Fruit fly (Drosophila melanogaster) whole organism, embryonic: ENCODE results near the gene CG13962.

Experiments used
- B-H1 ChIP-seq: fragments of 200-800 bp; sonication (Bioruptor generic); IDR thresholded peaks from 3 replicates; pipeline ENCODE4 v1.3.6; 2022; ENCODE audit warnings: missing biosample characterization, missing genetic modification characterization
- Blimp-1 ChIP-seq: fragments of 200-800 bp; sonication (Bioruptor generic); optimal IDR thresholded peaks from 3 replicates; lab custom pipeline; 2018; ENCODE audit warnings: missing biosample characterization, missing genetic modification characterization, mild to moderate bottlenecking, moderate library complexity, missing genetic modification reagents
- CG11504 ChIP-seq: fragments of 200-800 bp; sonication (Bioruptor generic); optimal IDR thresholded peaks from 3 replicates; lab custom pipeline; 2019; ENCODE audit warnings: missing biosample characterization, mild to moderate bottlenecking, missing genetic modification characterization, moderate library complexity
- CG12744 ChIP-seq: fragments of 200-800 bp; sonication (Bioruptor generic); optimal IDR thresholded peaks from 2 replicates; lab custom pipeline; 2016; ENCODE audit warnings: missing biosample characterization, missing genetic modification characterization
- CG12769 ChIP-seq: fragments of 200-800 bp; sonication (Bioruptor generic); optimal IDR thresholded peaks from 2 replicates; lab custom pipeline; 2019; ENCODE audit warnings: missing biosample characterization, mild to moderate bottlenecking, missing genetic modification characterization, moderate library complexity
- CG13287 ChIP-seq: fragments of 200-800 bp; sonication (Bioruptor generic); IDR thresholded peaks from 2 replicates; pipeline ENCODE4 v1.3.6; 2022; ENCODE audit warnings: missing biosample characterization, missing genetic modification characterization; ENCODE audit not compliant: partially characterized antibody
- CG13894 ChIP-seq: fragments of 200-800 bp; sonication (Bioruptor generic); optimal IDR thresholded peaks from 3 replicates; lab custom pipeline; 2018; ENCODE audit warnings: missing biosample characterization, mild to moderate bottlenecking, missing genetic modification characterization, moderate library complexity
- CG16863 ChIP-seq: fragments of 200-800 bp; sonication (Bioruptor generic); optimal IDR thresholded peaks from 3 replicates; lab custom pipeline; 2016; ENCODE audit warnings: missing biosample characterization, missing genetic modification characterization
- CG17359 ChIP-seq: fragments of 200-800 bp; sonication (Bioruptor generic); optimal IDR thresholded peaks from 3 replicates; lab custom pipeline; 2018; ENCODE audit warnings: missing biosample characterization, mild to moderate bottlenecking, missing genetic modification characterization, moderate library complexity
- CG18262 ChIP-seq: fragments of 200-800 bp; optimal IDR thresholded peaks from 3 replicates; lab custom pipeline; 2019; ENCODE audit warnings: missing biosample characterization, mild to moderate bottlenecking, missing genetic modification characterization, moderate library complexity
- CG2712 ChIP-seq: fragments of 200-800 bp; optimal IDR thresholded peaks from 3 replicates; lab custom pipeline; 2019; ENCODE audit warnings: missing biosample characterization, mild to moderate bottlenecking, missing genetic modification characterization, moderate library complexity
- CG34376 ChIP-seq: fragments of 200-800 bp; sonication (Bioruptor generic); optimal IDR thresholded peaks from 2 replicates; lab custom pipeline; 2018; ENCODE audit warnings: missing biosample characterization, mild to moderate bottlenecking, missing genetic modification characterization
- CG4707 ChIP-seq: fragments of 200-800 bp; sonication (Bioruptor generic); optimal IDR thresholded peaks from 2 replicates; lab custom pipeline; 2018; ENCODE audit warnings: missing biosample characterization, mild to moderate bottlenecking, missing genetic modification characterization, moderate library complexity
- CG6689 ChIP-seq: fragments of 200-800 bp; sonication (Bioruptor generic); IDR thresholded peaks from 2 replicates; pipeline ENCODE4 v1.3.6; 2022; ENCODE audit warnings: missing biosample characterization, missing genetic modification characterization
- CG7839 ChIP-seq: fragments of 200-800 bp; sonication (Bioruptor generic); optimal IDR thresholded peaks from 3 replicates; lab custom pipeline; 2018; ENCODE audit warnings: missing biosample characterization, mild to moderate bottlenecking, missing genetic modification characterization, moderate library complexity
- CG8944 ChIP-seq: fragments of 200-800 bp; sonication (Bioruptor generic); optimal IDR thresholded peaks from 3 replicates; lab custom pipeline; 2016; ENCODE audit warnings: missing biosample characterization, missing genetic modification characterization
- CG9609 ChIP-seq: fragments of 200-800 bp; sonication (Bioruptor generic); optimal IDR thresholded peaks from 3 replicates; lab custom pipeline; 2016; ENCODE audit warnings: missing biosample characterization, missing genetic modification characterization
- CoRest ChIP-seq: fragments of 200-800 bp; sonication (Bioruptor generic); optimal IDR thresholded peaks from 3 replicates; lab custom pipeline; 2018; ENCODE audit warnings: missing biosample characterization, mild to moderate bottlenecking, missing genetic modification characterization, moderate library complexity
- D19B ChIP-seq: fragments of 200-800 bp; sonication (Bioruptor generic); optimal IDR thresholded peaks from 2 replicates; lab custom pipeline; 2017; ENCODE audit warnings: missing biosample characterization, mild to moderate bottlenecking, missing genetic modification characterization
- Ets65A ChIP-seq: fragments of 200-800 bp; sonication (Bioruptor generic); peaks from one replicate; lab custom pipeline; 2016; ENCODE audit warnings: missing biosample characterization, missing genetic modification characterization
- H15 ChIP-seq: fragments of 200-800 bp; sonication (Bioruptor generic); IDR thresholded peaks from 3 replicates; pipeline ENCODE4 v1.3.6; 2022; ENCODE audit warnings: missing biosample characterization, missing genetic modification characterization
- Hmr ChIP-seq: fragments of 200-800 bp; sonication (Bioruptor generic); optimal IDR thresholded peaks from 3 replicates; lab custom pipeline; 2017; ENCODE audit warnings: mild to moderate bottlenecking, missing biosample characterization, missing genetic modification reagents, missing genetic modification characterization
- Jarid2 ChIP-seq: fragments of 200-800 bp; sonication (Bioruptor generic); optimal IDR thresholded peaks from 3 replicates; lab custom pipeline; 2017; ENCODE audit warnings: mild to moderate bottlenecking, missing biosample characterization, missing genetic modification reagents, missing genetic modification characterization
- Ptx1 ChIP-seq: fragments of 200-800 bp; sonication (Bioruptor generic); IDR thresholded peaks from 2 replicates; pipeline ENCODE4 v1.3.6; 2022; ENCODE audit warnings: missing biosample characterization, missing genetic modification characterization
- Rx ChIP-seq: fragments of 200-800 bp; sonication (Bioruptor generic); IDR thresholded peaks from 2 replicates; pipeline ENCODE4 v1.3.6; 2022; ENCODE audit warnings: missing biosample characterization, missing genetic modification characterization
- Sox102F ChIP-seq: fragments of 200-800 bp; sonication (Bioruptor generic); optimal IDR thresholded peaks from 2 replicates; lab custom pipeline; 2018; ENCODE audit warnings: missing biosample characterization, mild to moderate bottlenecking, missing genetic modification characterization, moderate library complexity
- TFAM ChIP-seq: fragments of 200-800 bp; sonication (Bioruptor generic); optimal IDR thresholded peaks from 2 replicates; lab custom pipeline; 2017; ENCODE audit warnings: missing biosample characterization, missing genetic modification characterization, inconsistent platforms
- Vsx1 ChIP-seq: fragments of 200-800 bp; sonication (Bioruptor generic); optimal IDR thresholded peaks from 2 replicates; lab custom pipeline; 2017; ENCODE audit warnings: missing biosample characterization, mild to moderate bottlenecking, missing genetic modification characterization, missing genetic modification reagents
- abd-A ChIP-seq: fragments of 200-800 bp; sonication (Bioruptor generic); optimal IDR thresholded peaks from 3 replicates; lab custom pipeline; 2019; ENCODE audit warnings: missing biosample characterization, mild to moderate bottlenecking, missing genetic modification characterization, moderate library complexity
- bsh ChIP-seq, 2 experiments: fragments of 200-800 bp; sonication (Bioruptor generic); optimal IDR thresholded peaks; 2 replicates each; lab custom pipeline; 2017 to 2018; ENCODE audit warnings: mild to moderate bottlenecking in 2 of 2, missing biosample characterization in 2 of 2, missing genetic modification characterization in 2 of 2, moderate library complexity in 1 of 2
- ci ChIP-seq: fragments of 200-800 bp; sonication (Bioruptor generic); IDR thresholded peaks from 3 replicates; pipeline ENCODE4 v1.3.6; 2022; ENCODE audit warnings: missing biosample characterization, missing genetic modification characterization
- crol ChIP-seq: fragments of 200-800 bp; sonication (Bioruptor generic); IDR thresholded peaks from 2 replicates; pipeline ENCODE4 v1.3.6; 2022; ENCODE audit warnings: missing biosample characterization, missing genetic modification characterization
- fd102C ChIP-seq: fragments of 200-800 bp; sonication (Bioruptor generic); optimal IDR thresholded peaks from 2 replicates; lab custom pipeline; 2018; ENCODE audit warnings: missing biosample characterization, mild to moderate bottlenecking, missing genetic modification characterization, moderate library complexity
- gem ChIP-seq: fragments of 200-800 bp; sonication (Bioruptor generic); optimal IDR thresholded peaks from 2 replicates; lab custom pipeline; 2019; ENCODE audit warnings: missing biosample characterization, mild to moderate bottlenecking, missing genetic modification characterization, moderate library complexity
- grau ChIP-seq: fragments of 200-800 bp; optimal IDR thresholded peaks from 3 replicates; lab custom pipeline; 2019; ENCODE audit warnings: missing biosample characterization, mild to moderate bottlenecking, missing genetic modification characterization, moderate library complexity
- gro ChIP-seq: fragments of 200-800 bp; sonication (Bioruptor generic); optimal IDR thresholded peaks from 2 replicates; lab custom pipeline; 2016; ENCODE audit warnings: missing biosample characterization, missing genetic modification characterization
- hth ChIP-seq: fragments of >200 bp; optimal IDR thresholded peaks from 2 replicates; lab custom pipeline; 2017; ENCODE audit warnings: inconsistent platforms
- kay ChIP-seq: fragments of 200-800 bp; sonication (Bioruptor generic); optimal IDR thresholded peaks from 2 replicates; lab custom pipeline; 2016; ENCODE audit warnings: missing biosample characterization, missing genetic modification characterization
- nmo ChIP-seq: fragments of 200-800 bp; sonication (Bioruptor generic); optimal IDR thresholded peaks from 2 replicates; lab custom pipeline; 2018; ENCODE audit warnings: missing biosample characterization, mild to moderate bottlenecking, missing genetic modification characterization, moderate library complexity
- row ChIP-seq: fragments of 200-800 bp; sonication (Bioruptor generic); IDR thresholded peaks from 3 replicates; pipeline ENCODE4 v1.3.6; 2022; ENCODE audit warnings: missing biosample characterization, missing genetic modification characterization
- salm ChIP-seq: fragments of 200-800 bp; sonication (Bioruptor generic); optimal IDR thresholded peaks from 2 replicates; lab custom pipeline; 2018; ENCODE audit warnings: missing biosample characterization, mild to moderate bottlenecking, missing genetic modification characterization
- sens ChIP-seq: fragments of 200-800 bp; sonication (Bioruptor generic); peaks from one replicate; lab custom pipeline; 2016; ENCODE audit warnings: missing biosample characterization, missing genetic modification characterization
- wor ChIP-seq: fragments of 200-800 bp; sonication (Bioruptor generic); IDR thresholded peaks from 2 replicates; pipeline ENCODE4 v1.3.6; 2022; ENCODE audit warnings: missing biosample characterization, missing genetic modification characterization

The CG13962 gene

DNA sequence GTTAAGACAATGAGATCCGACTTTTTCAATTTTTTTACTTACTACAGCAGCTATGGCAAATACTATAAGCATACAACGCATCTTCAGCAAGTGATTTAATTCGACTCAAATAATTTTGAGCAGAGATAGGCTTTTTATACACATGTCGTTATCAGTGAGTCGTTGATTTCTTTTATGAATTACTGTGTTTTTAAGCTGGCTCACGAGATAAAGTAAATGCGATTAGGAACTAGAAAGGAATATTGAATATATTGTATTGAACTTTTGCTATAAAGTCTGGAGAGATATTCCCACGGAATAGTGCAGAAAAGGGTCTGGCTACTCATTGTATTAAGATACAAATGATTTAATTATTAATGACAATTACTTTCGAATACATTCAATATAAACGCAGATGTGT is at the start of gene CG13962:
Gene CG13962, minus strand, starts transcription at position 101 of the 400 bp plus-strand sequence.
- TF ChIP-seq Rx (GFP tag; lab: Robert Waterston, UW), result no peak
- TF ChIP-seq CG18262 (tag; lab: Kevin White, UChicago), result no peak

DNA sequence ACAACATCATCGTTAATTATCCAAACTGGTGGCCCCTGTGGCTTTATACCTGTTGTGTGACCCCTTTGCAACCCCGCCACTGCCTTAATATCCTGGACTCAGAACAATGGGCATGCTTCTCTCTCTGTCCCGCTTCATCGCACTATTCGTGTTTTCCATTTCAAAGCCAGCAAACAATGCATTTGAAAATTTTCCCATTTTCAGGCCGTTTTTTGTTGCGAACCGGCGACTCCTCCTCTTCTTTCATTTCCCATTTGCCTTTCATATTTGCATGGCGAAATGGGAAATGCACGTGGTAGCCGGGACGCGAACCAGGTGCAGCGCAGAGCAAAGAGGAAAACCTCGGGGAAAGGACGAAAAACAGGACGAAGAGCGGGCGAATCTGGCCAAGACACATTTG is 45.4 kb upstream of the CG13962 start:
- TF ChIP-seq Ets65A (GFP tag; lab: Kevin White, UChicago) (peak; percentile 95), CG6689 (no peak)

DNA sequence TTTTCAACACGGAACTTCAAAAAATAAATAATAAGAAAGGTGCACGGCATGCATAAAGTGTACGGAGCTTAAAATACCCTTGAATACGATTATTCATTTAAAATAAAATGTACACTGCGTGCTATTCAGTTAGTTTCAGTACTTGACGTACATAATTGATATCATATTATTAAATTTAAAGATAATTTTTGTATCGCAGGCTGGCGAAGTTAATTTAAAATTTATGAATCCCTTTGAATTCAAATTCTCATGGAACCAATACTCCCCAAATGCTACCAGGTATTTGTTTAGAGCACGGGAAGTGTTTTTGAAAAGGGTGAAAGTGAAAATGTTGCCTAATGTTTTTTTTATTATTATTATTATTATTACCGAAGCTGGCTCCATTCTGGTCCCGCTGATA is 40.9 kb upstream of the CG13962 start:
- TF ChIP-seq Hmr (GFP tag; lab: Kevin White, UChicago), result no peak
- peak; percentile 45 for TF ChIP-seq Blimp-1 (GFP tag; lab: Kevin White, UChicago)
- no peak for TF ChIP-seq TFAM (GFP tag; lab: Kevin White, UChicago)
- peak; percentile 51 for TF ChIP-seq gem (tag; lab: Kevin White, UChicago)
- no peak for TF ChIP-seq CG13894
- TF ChIP-seq Sox102F (GFP tag; lab: Kevin White, UChicago), result peak; percentile 31
- TF ChIP-seq bsh (GFP tag; optimal IDR thresholded peaks at IDR 0.05; lab: Kevin White, UChicago), result peak in 1 of 2 experiments; percentile 10
- TF ChIP-seq grau (tag; lab: Kevin White, UChicago), result peak; percentile 11
- peak; percentile 52 for TF ChIP-seq D19B (GFP tag; lab: Kevin White, UChicago)
- TF ChIP-seq salm (tag; lab: Kevin White, UChicago), result no peak
- peak; percentile 12 for TF ChIP-seq nmo (GFP tag; lab: Kevin White, UChicago)
- TF ChIP-seq CG7839 (tag; lab: Kevin White, UChicago), result peak; percentile 0
- peak; percentile 34 for TF ChIP-seq sens
- TF ChIP-seq CG2712 (tag; lab: Kevin White, UChicago), result peak; percentile 9
- 0 out of 2 replicates have a peak, but pooled peaks have one; percentile 0 for TF ChIP-seq Ptx1
- peak; percentile 60 for TF ChIP-seq row (GFP tag; lab: Robert Waterston, UW)
- TF ChIP-seq CG11504, result peak; percentile 34
- TF ChIP-seq CoRest (tag; lab: Kevin White, UChicago), result peak; percentile 18
- TF ChIP-seq Vsx1 (GFP tag; lab: Kevin White, UChicago), result no peak
- TF ChIP-seq, all 482 proteins: peak for 14

DNA sequence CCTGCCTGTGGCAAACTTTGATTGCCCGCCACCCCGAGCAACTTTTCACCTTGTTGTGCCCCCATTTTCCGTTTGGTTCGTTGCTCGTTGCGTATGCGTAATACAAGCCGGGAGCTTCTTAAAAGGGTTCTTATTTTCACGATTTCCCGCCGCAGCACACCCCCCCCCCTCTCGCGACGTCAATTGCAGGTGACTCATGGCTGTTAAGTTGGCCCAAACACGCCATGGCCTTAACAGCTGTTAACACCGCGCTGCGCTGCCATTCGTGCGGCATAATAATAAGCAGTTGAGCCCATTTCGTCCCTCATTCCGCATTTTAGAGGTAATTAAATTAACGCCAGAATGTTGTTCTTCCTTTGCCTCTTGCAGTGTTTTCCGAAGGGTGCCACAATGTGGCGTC is 36.6 kb upstream of the CG13962 start:
- TF ChIP-seq crol (peak; percentile 53; the same call in 1 of the 2 replicates), fd102C (GFP tag; lab: Kevin White, UChicago) (no peak), CG17359 (tag; lab: Kevin White, UChicago) (no peak), CG9609 (GFP tag; lab: Kevin White, UChicago) (no peak), CG8944 (GFP tag; lab: Kevin White, UChicago) (no peak), abd-A (peak; percentile 72)

DNA sequence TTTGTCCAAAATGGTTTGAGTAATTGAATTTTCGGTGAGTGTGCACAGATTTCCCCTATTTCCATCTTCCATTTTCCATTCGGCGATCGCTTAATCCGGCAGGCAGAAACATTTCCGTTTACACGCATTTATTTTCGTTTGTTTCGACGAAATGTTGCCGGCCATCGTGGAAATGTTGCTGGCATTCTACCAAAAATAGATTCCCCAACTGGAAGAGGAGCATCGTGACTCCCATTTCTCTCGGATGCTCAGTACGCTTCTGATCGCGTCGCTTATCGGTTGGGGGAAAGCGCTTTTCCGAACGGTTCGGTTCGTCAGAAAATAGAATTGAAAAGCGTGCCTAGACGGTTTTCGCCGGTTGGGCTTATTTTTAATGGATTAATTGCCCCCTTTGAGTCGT is 35.4 kb upstream of the CG13962 start:
- TF ChIP-seq CG12769 (peak; percentile 77), Jarid2 (GFP tag; lab: Kevin White, UChicago) (peak; percentile 42), kay (GFP tag; lab: Kevin White, UChicago) (no peak), ci (GFP tag; lab: Robert Waterston, UW) (0 out of 3 replicates have a peak, but pooled peaks have one; percentile 25), H15 (GFP tag; lab: Robert Waterston, UW) (no peak), B-H1 (GFP tag; lab: Robert Waterston, UW) (no peak), CG11504 (peak; percentile 95), CG4707 (GFP tag; lab: Kevin White, UChicago) (no peak), hth (lab: Kevin White, UChicago) (no peak), CG16863 (no peak), wor (GFP tag; lab: Robert Waterston, UW) (no peak), CG13287 (no peak), gro (GFP tag; lab: Kevin White, UChicago) (no peak), CG34376 (GFP tag; lab: Kevin White, UChicago) (no peak), CG12744 (no peak)
